Fruit fly (Drosophila melanogaster) whole organism, embryonic: ENCODE results near the gene CG16723.
A peak's percentile ranks its signal among the peaks of the same experiment; 100 is the strongest.

ENCODE experiments used
- Aef1 ChIP-seq: fragments of 200-800 bp; sonication (Bioruptor generic); IDR thresholded peaks from 3 replicates; pipeline ENCODE4 v1.3.6; 2022; ENCODE audit warnings: missing biosample characterization, missing genetic modification characterization
- Awh ChIP-seq: fragments of 200-800 bp; sonication (Bioruptor generic); IDR thresholded peaks from 2 replicates; pipeline ENCODE4, ENCODE4 v1.3.6; 2022; ENCODE audit warnings: missing biosample characterization, missing genetic modification characterization
- CG10209 ChIP-seq: fragments of 200-800 bp; sonication (Bioruptor generic); optimal IDR thresholded peaks from 3 replicates; lab custom pipeline; 2017; ENCODE audit warnings: missing biosample characterization, mild to moderate bottlenecking, missing genetic modification characterization, missing genetic modification reagents
- CG12769 ChIP-seq: fragments of 200-800 bp; sonication (Bioruptor generic); optimal IDR thresholded peaks from 2 replicates; lab custom pipeline; 2019; ENCODE audit warnings: missing biosample characterization, mild to moderate bottlenecking, missing genetic modification characterization, moderate library complexity
- CG14667 ChIP-seq: fragments of 200-800 bp; sonication (Bioruptor generic); IDR thresholded peaks from 2 replicates; pipeline ENCODE4 v1.3.6; 2022; ENCODE audit warnings: missing biosample characterization, missing genetic modification characterization
- CG15073 ChIP-seq: fragments of 200-800 bp; sonication (Bioruptor generic); optimal IDR thresholded peaks from 2 replicates; lab custom pipeline; 2016; ENCODE audit warnings: missing biosample characterization, missing genetic modification characterization
- CG17186 ChIP-seq: fragments of 200-800 bp; sonication (Bioruptor generic); optimal IDR thresholded peaks from 3 replicates; lab custom pipeline; 2017; ENCODE audit warnings: missing biosample characterization, missing genetic modification reagents, missing genetic modification characterization
- CG3163 ChIP-seq: fragments of 200-800 bp; sonication (Bioruptor generic); optimal IDR thresholded peaks from 3 replicates; lab custom pipeline; 2016; ENCODE audit warnings: missing biosample characterization, missing genetic modification characterization
- CG4730 ChIP-seq: fragments of 200-800 bp; sonication (Bioruptor generic); IDR thresholded peaks from 2 replicates; pipeline ENCODE4 v1.3.6; 2022; ENCODE audit warnings: missing biosample characterization, missing genetic modification characterization
- CG9727 ChIP-seq: fragments of 200-800 bp; sonication (Bioruptor generic); optimal IDR thresholded peaks from 3 replicates; lab custom pipeline; 2017; ENCODE audit warnings: missing biosample characterization, mild to moderate bottlenecking, missing genetic modification characterization
- CG9876 ChIP-seq: fragments of 200-800 bp; sonication (Bioruptor generic); optimal IDR thresholded peaks from 2 replicates; lab custom pipeline; 2016; ENCODE audit warnings: missing biosample characterization, missing genetic modification characterization
- Camta ChIP-seq: fragments of 200-800 bp; sonication (Bioruptor generic); optimal IDR thresholded peaks from 2 replicates; lab custom pipeline; 2016; ENCODE audit warnings: missing biosample characterization, missing genetic modification characterization
- Dbx ChIP-seq: fragments of 200-800 bp; sonication (Bioruptor generic); IDR thresholded peaks from 3 replicates; pipeline ENCODE4 v1.3.6; 2022; ENCODE audit warnings: missing biosample characterization, missing genetic modification characterization
- Deaf1 ChIP-seq: fragments of 200-800 bp; optimal IDR thresholded peaks from 3 replicates; lab custom pipeline; 2019; ENCODE audit warnings: missing biosample characterization, mild to moderate bottlenecking, missing genetic modification characterization, moderate library complexity
- Dll ChIP-seq: fragments of 200-800 bp; sonication (Bioruptor generic); IDR thresholded peaks from 4 replicates; pipeline ENCODE4 v1.3.6; 2022; ENCODE audit warnings: missing biosample characterization, missing genetic modification characterization; ENCODE audit not compliant: partially characterized antibody
- Doc3 ChIP-seq: fragments of 200-800 bp; sonication (Bioruptor generic); IDR thresholded peaks from 3 replicates; pipeline ENCODE4 v1.3.6; 2022; ENCODE audit warnings: missing biosample characterization, missing genetic modification characterization; ENCODE audit not compliant: partially characterized antibody
- Ets65A ChIP-seq: fragments of 200-800 bp; sonication (Bioruptor generic); peaks from one replicate; lab custom pipeline; 2016; ENCODE audit warnings: missing biosample characterization, missing genetic modification characterization
- Fer2 ChIP-seq: fragments of 200-800 bp; sonication (Bioruptor generic); optimal IDR thresholded peaks from 2 replicates; lab custom pipeline; 2018; ENCODE audit warnings: missing biosample characterization, mild to moderate bottlenecking, missing genetic modification characterization, moderate library complexity
- GATAe ChIP-seq: fragments of 200-800 bp; sonication (Bioruptor generic); conservative IDR thresholded peaks from 2 replicates; pipeline ENCODE4 v1.3.6; 2022; ENCODE audit warnings: missing biosample characterization, missing genetic modification characterization
- Hand ChIP-seq: fragments of 200-800 bp; sonication (Bioruptor generic); optimal IDR thresholded peaks from 2 replicates; lab custom pipeline; 2017; ENCODE audit warnings: mild to moderate bottlenecking, missing biosample characterization, missing genetic modification reagents, missing genetic modification characterization
- Jarid2 ChIP-seq: fragments of 200-800 bp; sonication (Bioruptor generic); optimal IDR thresholded peaks from 3 replicates; lab custom pipeline; 2017; ENCODE audit warnings: mild to moderate bottlenecking, missing biosample characterization, missing genetic modification reagents, missing genetic modification characterization
- Lhr ChIP-seq: fragments of 200-800 bp; sonication (Bioruptor generic); optimal IDR thresholded peaks from 3 replicates; lab custom pipeline; 2017; ENCODE audit warnings: mild to moderate bottlenecking, missing biosample characterization, missing genetic modification reagents, missing genetic modification characterization
- Med ChIP-seq: fragments of 200-800 bp; sonication (Bioruptor generic); peaks from one replicate; lab custom pipeline; 2016; ENCODE audit warnings: missing biosample characterization, missing genetic modification characterization, mild to moderate bottlenecking, inconsistent platforms, moderate library complexity
- NC2β ChIP-seq: fragments of 200-800 bp; sonication (Bioruptor generic); optimal IDR thresholded peaks from 2 replicates; lab custom pipeline; 2016; ENCODE audit warnings: missing biosample characterization, missing genetic modification characterization
- Nf-YA ChIP-seq: fragments of 200-800 bp; sonication (Bioruptor generic); IDR thresholded peaks from 2 replicates; pipeline ENCODE4 v1.3.6; 2022; ENCODE audit warnings: missing biosample characterization, missing genetic modification characterization
- Trl ChIP-seq, 3 experiments: fragments of >200 bp in 2 of 3; fragments of 200-800 bp in 1 of 3; sonication (Bioruptor generic) in 1 of 3; optimal IDR thresholded peaks; 2 replicates in 1 of 3; 3 replicates in 2 of 3; lab custom pipeline; 2016 to 2017; ENCODE audit warnings: missing biosample characterization in 1 of 3, missing genetic modification characterization in 1 of 3
- abd-A ChIP-seq: fragments of 200-800 bp; sonication (Bioruptor generic); optimal IDR thresholded peaks from 3 replicates; lab custom pipeline; 2019; ENCODE audit warnings: missing biosample characterization, mild to moderate bottlenecking, missing genetic modification characterization, moderate library complexity
- aop ChIP-seq: fragments of 200-800 bp; sonication (Bioruptor generic); IDR thresholded peaks from 2 replicates; pipeline ENCODE4 v1.3.6; 2022; ENCODE audit warnings: missing biosample characterization, missing genetic modification characterization
- ase ChIP-seq: fragments of 200-800 bp; sonication (Bioruptor generic); IDR thresholded peaks from 3 replicates; pipeline ENCODE4 v1.3.6; 2022; ENCODE audit warnings: missing biosample characterization, missing genetic modification characterization
- bcd ChIP-seq: fragments of 200-800 bp; sonication (Bioruptor generic); optimal IDR thresholded peaks from 2 replicates; lab custom pipeline; 2017; ENCODE audit warnings: missing biosample characterization, mild to moderate bottlenecking, missing genetic modification characterization
- br ChIP-seq: fragments of >200 bp; optimal IDR thresholded peaks from 2 replicates; lab custom pipeline; 2017
- jing ChIP-seq: fragments of 200-800 bp; sonication (Bioruptor generic); optimal IDR thresholded peaks from 2 replicates; lab custom pipeline; 2018; ENCODE audit warnings: missing biosample characterization, mild to moderate bottlenecking, missing genetic modification characterization
- ken ChIP-seq: fragments of 200-800 bp; sonication (Bioruptor generic); IDR thresholded peaks from 3 replicates; pipeline ENCODE4 v1.3.6; 2022; ENCODE audit warnings: missing biosample characterization, missing genetic modification characterization
- lbe ChIP-seq: fragments of 200-800 bp; sonication (Bioruptor generic); optimal IDR thresholded peaks from 2 replicates; lab custom pipeline; 2016; ENCODE audit warnings: missing biosample characterization, mild to moderate bottlenecking, missing genetic modification characterization
- mam ChIP-seq: fragments of 200-800 bp; sonication (Bioruptor generic); optimal IDR thresholded peaks from 3 replicates; lab custom pipeline; 2016; ENCODE audit warnings: missing biosample characterization, missing genetic modification characterization
- nau ChIP-seq: fragments of 200-800 bp; sonication (Bioruptor generic); optimal IDR thresholded peaks from 3 replicates; lab custom pipeline; 2017; ENCODE audit warnings: missing biosample characterization, mild to moderate bottlenecking, missing genetic modification characterization, missing genetic modification reagents
- onecut ChIP-seq: fragments of 200-800 bp; sonication (Bioruptor generic); IDR thresholded peaks from 2 replicates; pipeline ENCODE4 v1.3.6; 2022; ENCODE audit warnings: missing biosample characterization, missing genetic modification characterization
- sc ChIP-seq, 3 experiments: fragments of >200 bp in 2 of 3; fragments of 200-800 bp in 1 of 3; sonication (Bioruptor generic) in 1 of 3; optimal IDR thresholded peaks; 2 replicates in 2 of 3; 3 replicates in 1 of 3; lab custom pipeline; 2017; ENCODE audit warnings: mild to moderate bottlenecking in 1 of 3, missing biosample characterization in 1 of 3, missing genetic modification characterization in 1 of 3, missing genetic modification reagents in 1 of 3
- sd ChIP-seq: fragments of 200-800 bp; sonication (Bioruptor generic); optimal IDR thresholded peaks from 3 replicates; lab custom pipeline; 2018; ENCODE audit warnings: missing biosample characterization, mild to moderate bottlenecking, missing genetic modification characterization, moderate library complexity
- toy ChIP-seq: fragments of 200-800 bp; sonication (Bioruptor generic); IDR thresholded peaks from 2 replicates; pipeline ENCODE4 v1.3.6; 2022; ENCODE audit warnings: missing biosample characterization, missing genetic modification characterization
- wek ChIP-seq: fragments of 200-800 bp; sonication (Bioruptor generic); optimal IDR thresholded peaks from 3 replicates; lab custom pipeline; 2018; ENCODE audit warnings: missing biosample characterization, mild to moderate bottlenecking, missing genetic modification characterization, moderate library complexity

The CG16723 gene

dm6 chr3R:23576618-23577017 is 19.5 kb downstream of the CG16723 start:
- TF ChIP-seq Med (peak; percentile 51), onecut (peak; percentile 73), Fer2 (no peak)

dm6 chr3R:23569195-23569594 is 26.9 kb downstream of the CG16723 start:
- TF ChIP-seq Nf-YA (no peak), Ets65A (GFP tag; lab: Kevin White, UChicago) (peak; percentile 84), aop (GFP tag; lab: Robert Waterston, UW) (no peak)

dm6 chr3R:23557244-23557643 is 38.8 kb downstream of the CG16723 start, which contains the start of gene beat-IV:
Gene beat-IV (plus strand): TSS chr3R:23557412.
- no peak for TF ChIP-seq ase (GFP tag; lab: Robert Waterston, UW)
- TF ChIP-seq Dll (GFP tag; lab: Robert Waterston, UW): no peak
- no peak for TF ChIP-seq sd (tag; lab: Kevin White, UChicago)
- TF ChIP-seq CG12769 (tag; lab: Kevin White, UChicago): no peak
- TF ChIP-seq CG14667 (GFP tag; lab: Robert Waterston, UW): no peak
- no peak for TF ChIP-seq nau (GFP tag; lab: Kevin White, UChicago)
- no peak for TF ChIP-seq CG9876
- no peak for TF ChIP-seq ken
- no peak for TF ChIP-seq CG10209 (GFP tag; lab: Kevin White, UChicago)
- TF ChIP-seq CG9727 (GFP tag; lab: Kevin White, UChicago): no peak
- TF ChIP-seq CG4730 (GFP tag; lab: Robert Waterston, UW): no peak
- peak; percentile 5 to 12 for TF ChIP-seq Trl (optimal IDR thresholded peaks at IDR 0.05; lab: Kevin White, UChicago)
- no peak for TF ChIP-seq Trl (GFP tag; optimal IDR thresholded peaks at IDR 0.05; lab: Kevin White, UChicago)
- peak; percentile 50 for TF ChIP-seq abd-A (tag; lab: Kevin White, UChicago)
- TF ChIP-seq toy (GFP tag; lab: Robert Waterston, UW): no peak
- TF ChIP-seq Deaf1 (tag; lab: Kevin White, UChicago): peak; percentile 94
- TF ChIP-seq Jarid2: peak; percentile 56
- peak; percentile 8 for TF ChIP-seq CG3163 (GFP tag; lab: Kevin White, UChicago)
- TF ChIP-seq br (lab: Kevin White, UChicago): no peak
- TF ChIP-seq Hand (GFP tag; lab: Kevin White, UChicago): no peak
- no peak for TF ChIP-seq bcd (GFP tag; lab: Kevin White, UChicago)
- no peak for TF ChIP-seq CG15073
- TF ChIP-seq Camta (GFP tag; lab: Kevin White, UChicago): no peak
- TF ChIP-seq, all 482 proteins: peak for 5

dm6 chr3R:23556843-23557242 is 39.2 kb downstream of the CG16723 start, which contains the start of gene CG10164:
Gene CG10164 (minus strand): TSS chr3R:23556943.
- TF ChIP-seq Aef1: no peak
- no peak for TF ChIP-seq mam
- TF ChIP-seq sc (optimal IDR thresholded peaks at IDR 0.05; lab: Kevin White, UChicago): no peak
- no peak for TF ChIP-seq sc (GFP tag; optimal IDR thresholded peaks at IDR 0.05; lab: Kevin White, UChicago)
- no peak for TF ChIP-seq Lhr (GFP tag; lab: Kevin White, UChicago)
- no peak for TF ChIP-seq NC2β (GFP tag; lab: Kevin White, UChicago)
- TF ChIP-seq wek (GFP tag; lab: Kevin White, UChicago): no peak
- TF ChIP-seq Dbx (GFP tag; lab: Robert Waterston, UW): no peak
- TF ChIP-seq Doc3 (GFP tag; lab: Robert Waterston, UW): no peak
- no peak for TF ChIP-seq CG17186
- TF ChIP-seq lbe (GFP tag; lab: Kevin White, UChicago): no peak
- TF ChIP-seq jing: no peak
- no peak for TF ChIP-seq GATAe (GFP tag; lab: Robert Waterston, UW)
- TF ChIP-seq Awh: no peak
